Worm (Caenorhabditis elegans) whole organism, young adult: ENCODE results near the gene henn-1.

Experiments
- attf-5 ChIP-seq: fragments of 200-800 bp; sonication (Bioruptor generic); optimal IDR thresholded peaks from 2 replicates; lab custom pipeline; 2018; ENCODE audit warnings: mild to moderate bottlenecking, missing genetic modification characterization, missing compliant biosample characterization
- fkh-3 ChIP-seq: sonication (generic microtip); optimal IDR thresholded peaks from 2 replicates; lab custom pipeline; 2016; ENCODE audit warnings: mild to moderate bottlenecking, missing genetic modification characterization, missing compliant biosample characterization

DNA sequence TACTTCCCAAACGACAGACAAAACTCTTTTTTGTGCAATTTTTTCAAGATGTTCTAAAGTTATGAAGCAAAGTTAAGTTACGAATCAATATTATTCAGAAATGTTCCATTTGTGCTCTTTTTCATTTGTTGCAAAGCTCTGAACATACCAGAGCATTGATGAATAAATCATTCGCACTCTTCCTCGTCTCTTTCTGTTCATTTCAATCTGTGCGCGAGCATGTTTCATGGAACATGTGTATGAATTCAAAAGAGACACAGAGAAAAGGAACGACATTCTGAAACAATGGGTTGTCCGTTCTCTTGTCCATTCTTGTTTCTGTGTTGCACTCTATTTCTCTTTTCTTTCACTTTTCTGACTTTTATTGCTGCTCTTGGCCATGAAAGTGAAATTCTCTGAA lies 47.9 kb downstream of the henn-1 start:
- TF ChIP-seq fkh-3 (tag; lab: Kevin White, UChicago): no peak
- no peak for TF ChIP-seq attf-5
